Worm (Caenorhabditis elegans) whole organism, L1 larva: ENCODE results near the gene T07F12.2.
A peak's percentile ranks its signal among the peaks of the same experiment; 100 is the strongest.

ENCODE experiments used
- C34B4.2 ChIP-seq: sonication (generic microtip); optimal IDR thresholded peaks from 2 replicates; lab custom pipeline; 2017; ENCODE audit warnings: mild to moderate bottlenecking, missing genetic modification characterization, missing compliant biosample characterization
- Y116A8C.19 ChIP-seq: sonication (generic microtip); optimal IDR thresholded peaks from 2 replicates; lab custom pipeline; 2016; ENCODE audit warnings: missing compliant biosample characterization, missing genetic modification characterization, borderline replicate concordance
- aha-1 ChIP-seq: fragments of 150-350 bp; optimal IDR thresholded peaks from 2 replicates; lab custom pipeline; 2014; ENCODE audit warnings: missing biosample characterization, missing genetic modification characterization
- alr-1 ChIP-seq: fragments of 200-800 bp; sonication (Bioruptor generic); optimal IDR thresholded peaks from 2 replicates; lab custom pipeline; 2018; ENCODE audit warnings: borderline replicate concordance, mild to moderate bottlenecking, missing genetic modification characterization, missing compliant biosample characterization
- ama-1 ChIP-seq: fragments of 150-350 bp; optimal IDR thresholded peaks from 2 replicates; lab custom pipeline; 2014
- blmp-1 ChIP-seq: fragments of 150-350 bp; optimal IDR thresholded peaks from 2 replicates; lab custom pipeline; 2014; ENCODE audit warnings: missing biosample characterization, missing genetic modification characterization
- ceh-82 ChIP-seq, 3 experiments: fragments of 150-350 bp in 1 of 3; sonication (generic microtip) in 2 of 3; optimal IDR thresholded peaks; 2 replicates each; lab custom pipeline; 2014 to 2017; ENCODE audit warnings: missing biosample characterization in 3 of 3, missing genetic modification characterization in 3 of 3
- ces-1 ChIP-seq: fragments of 150-350 bp; optimal IDR thresholded peaks from 2 replicates; lab custom pipeline; 2014; ENCODE audit warnings: missing biosample characterization, missing genetic modification reagents, missing genetic modification characterization
- dsc-1 ChIP-seq: sonication (generic microtip); optimal IDR thresholded peaks from 2 replicates; lab custom pipeline; 2016; ENCODE audit warnings: mild to moderate bottlenecking, missing genetic modification characterization, missing compliant biosample characterization
- efl-3 ChIP-seq: fragments of 200-800 bp; sonication (Bioruptor generic); optimal IDR thresholded peaks from 2 replicates; lab custom pipeline; 2018; ENCODE audit warnings: mild to moderate bottlenecking, missing genetic modification characterization, missing compliant biosample characterization
- egl-13 ChIP-seq: sonication (generic microtip); optimal IDR thresholded peaks from 2 replicates; lab custom pipeline; 2016; ENCODE audit warnings: missing genotype, missing genetic modification reagents, missing genetic modification characterization, missing compliant biosample characterization
- egl-27 ChIP-seq, 2 experiments: fragments of 150-350 bp in 1 of 2; sonication (generic microtip); optimal IDR thresholded peaks; 3 replicates each; lab custom pipeline; 2017 to 2018; ENCODE audit warnings: missing biosample characterization in 2 of 2, missing genetic modification characterization in 2 of 2, missing genetic modification reagents in 2 of 2
- elt-2 ChIP-seq: sonication (generic microtip); optimal IDR thresholded peaks from 2 replicates; lab custom pipeline; 2016; ENCODE audit warnings: missing genetic modification characterization, mild to moderate bottlenecking, inconsistent platforms, missing compliant biosample characterization, missing genetic modification reagents
- elt-3 ChIP-seq, 6 experiments: fragments of 150-350 bp in 1 of 6; sonication (generic microtip); optimal IDR thresholded peaks; 2 replicates each; lab custom pipeline; 2017 to 2018; ENCODE audit warnings: missing biosample characterization in 6 of 6, missing genetic modification characterization in 6 of 6, inconsistent platforms in 1 of 6
- ets-5 ChIP-seq: fragments of 200-800 bp; sonication (Bioruptor generic); IDR thresholded peaks from 2 replicates; pipeline ENCODE4 v1.3.6; 2022; ENCODE audit warnings: missing genetic modification characterization, missing compliant biosample characterization
- fkh-10 ChIP-seq: sonication (generic microtip); optimal IDR thresholded peaks from 2 replicates; lab custom pipeline; 2017; ENCODE audit warnings: missing biosample characterization, missing genetic modification reagents, missing genetic modification characterization
- grh-1 ChIP-seq: fragments of 200-800 bp; sonication (Bioruptor generic); IDR thresholded peaks from 2 replicates; pipeline ENCODE4 v1.3.6; 2022; ENCODE audit warnings: missing genetic modification reagents, missing genetic modification characterization, missing compliant biosample characterization
- hlh-17 ChIP-seq: fragments of 200-800 bp; sonication (Bioruptor generic); optimal IDR thresholded peaks from 2 replicates; lab custom pipeline; 2018; ENCODE audit warnings: missing genetic modification characterization, mild to moderate bottlenecking, missing compliant biosample characterization, moderate library complexity, borderline replicate concordance
- hlh-4 ChIP-seq: sonication (generic microtip); optimal IDR thresholded peaks from 2 replicates; lab custom pipeline; 2016; ENCODE audit warnings: mild to moderate bottlenecking, missing genetic modification characterization, missing compliant biosample characterization
- jun-1 ChIP-seq: fragments of 150-350 bp; optimal IDR thresholded peaks from 2 replicates; lab custom pipeline; 2014; ENCODE audit warnings: missing biosample characterization, missing genetic modification reagents, missing genetic modification characterization
- lin-13 ChIP-seq: fragments of 150-350 bp; optimal IDR thresholded peaks from 2 replicates; lab custom pipeline; 2014; ENCODE audit warnings: missing biosample characterization, missing genetic modification reagents, missing genetic modification characterization
- lin-14 ChIP-seq: fragments of 200-800 bp; sonication (Bioruptor generic); optimal IDR thresholded peaks from 2 replicates; lab custom pipeline; 2018; ENCODE audit warnings: mild to moderate bottlenecking, missing genetic modification characterization, moderate library complexity, missing compliant biosample characterization
- lin-39 ChIP-seq: fragments of 150-350 bp; optimal IDR thresholded peaks from 2 replicates; lab custom pipeline; 2014; ENCODE audit warnings: missing biosample characterization, missing genetic modification reagents, missing genetic modification characterization
- mab-9 ChIP-seq: fragments of 200-800 bp; sonication (Bioruptor generic); IDR thresholded peaks from 2 replicates; pipeline ENCODE4 v1.3.6; 2022; ENCODE audit warnings: missing genetic modification reagents, missing genetic modification characterization, missing compliant biosample characterization
- mef-2 ChIP-seq: fragments of 150-350 bp; optimal IDR thresholded peaks from 2 replicates; lab custom pipeline; 2014; ENCODE audit warnings: missing biosample characterization, missing genetic modification characterization
- mep-1 ChIP-seq: fragments of 150-350 bp; optimal IDR thresholded peaks from 2 replicates; lab custom pipeline; 2014; ENCODE audit warnings: missing biosample characterization, missing genetic modification characterization
- nhr-11 ChIP-seq: fragments of 150-350 bp; optimal IDR thresholded peaks from 2 replicates; lab custom pipeline; 2014; ENCODE audit warnings: missing biosample characterization, missing genetic modification characterization
- nhr-12 ChIP-seq: sonication (generic microtip); optimal IDR thresholded peaks from 2 replicates; lab custom pipeline; 2017; ENCODE audit warnings: missing biosample characterization, missing genetic modification characterization
- nhr-28 ChIP-seq: fragments of 150-350 bp; optimal IDR thresholded peaks from 2 replicates; lab custom pipeline; 2014; ENCODE audit warnings: missing biosample characterization, missing genetic modification characterization
- nhr-47 ChIP-seq: sonication (generic microtip); optimal IDR thresholded peaks from 2 replicates; lab custom pipeline; 2016; ENCODE audit warnings: mild to moderate bottlenecking, missing genetic modification characterization, moderate library complexity, missing compliant biosample characterization
- nhr-84 ChIP-seq: sonication (generic microtip); optimal IDR thresholded peaks from 2 replicates; lab custom pipeline; 2017; ENCODE audit warnings: missing biosample characterization, missing genetic modification characterization
- nhr-85 ChIP-seq: sonication (generic microtip); peaks from one replicate; lab custom pipeline; 2016; ENCODE audit warnings: missing genetic modification characterization, inconsistent platforms, missing compliant biosample characterization
- nhr-90 ChIP-seq: sonication (generic microtip); optimal IDR thresholded peaks from 2 replicates; lab custom pipeline; 2016; ENCODE audit warnings: mild to moderate bottlenecking, missing genetic modification characterization, missing compliant biosample characterization; ENCODE audit not compliant: poor library complexity
- pag-3 ChIP-seq: sonication (generic microtip); optimal IDR thresholded peaks from 2 replicates; lab custom pipeline; 2017; ENCODE audit warnings: missing genetic modification characterization, mild to moderate bottlenecking, missing compliant biosample characterization, antibody characterized with exemption, borderline replicate concordance; ENCODE audit not compliant: insufficient read depth
- pqm-1 ChIP-seq: sonication (generic microtip); optimal IDR thresholded peaks from 3 replicates; lab custom pipeline; 2017; ENCODE audit warnings: missing biosample characterization, missing genetic modification characterization
- skn-1 ChIP-seq: fragments of 150-350 bp; optimal IDR thresholded peaks from 2 replicates; lab custom pipeline; 2014; ENCODE audit warnings: missing biosample characterization, missing genetic modification characterization
- snu-23 ChIP-seq: sonication (generic microtip); optimal IDR thresholded peaks from 2 replicates; lab custom pipeline; 2016; ENCODE audit warnings: missing genetic modification characterization, missing compliant biosample characterization
- sptf-1 ChIP-seq: fragments of 150-350 bp; optimal IDR thresholded peaks from 2 replicates; lab custom pipeline; 2014; ENCODE audit warnings: missing biosample characterization, missing genetic modification characterization
- unc-130 ChIP-seq: fragments of 150-350 bp; optimal IDR thresholded peaks from 2 replicates; lab custom pipeline; 2017; ENCODE audit warnings: missing biosample characterization, missing genetic modification characterization, inconsistent platforms
- unc-30 ChIP-seq: sonication (generic microtip); optimal IDR thresholded peaks from 2 replicates; lab custom pipeline; 2017; ENCODE audit warnings: missing biosample characterization, missing genetic modification characterization
- unc-62 ChIP-seq: fragments of 150-350 bp; optimal IDR thresholded peaks from 2 replicates; lab custom pipeline; 2014; ENCODE audit warnings: missing biosample characterization, missing genetic modification reagents, missing genetic modification characterization
- unc-86 ChIP-seq: sonication (generic microtip); optimal IDR thresholded peaks from 2 replicates; lab custom pipeline; 2016; ENCODE audit warnings: missing genetic modification characterization, missing compliant biosample characterization
- ztf-4 ChIP-seq: fragments of 150-350 bp; optimal IDR thresholded peaks from 2 replicates; lab custom pipeline; 2014; ENCODE audit warnings: missing biosample characterization, missing genetic modification characterization

Gene T07F12.2

ce11 chrX:4875296-4875695 lies 14.7 kb upstream of the T07F12.2 start:
- TF ChIP-seq mab-9 (GFP tag; lab: Robert Waterston, UW), result no peak
- TF ChIP-seq aha-1, result no peak
- peak; percentile 96 for TF ChIP-seq blmp-1 (tag; lab: Kevin White, UChicago)
- TF ChIP-seq egl-27 (tag; optimal IDR thresholded peaks at IDR 0.05; lab: Kevin White, UChicago), result no peak
- no peak for TF ChIP-seq elt-2 (tag; lab: Kevin White, UChicago)
- no peak for TF ChIP-seq lin-14
- no peak for TF ChIP-seq jun-1
- TF ChIP-seq nhr-85, result peak; percentile 12
- TF ChIP-seq nhr-11, result no peak
- TF ChIP-seq nhr-90 (tag; lab: Kevin White, UChicago), result no peak
- no peak for TF ChIP-seq pag-3 (tag; lab: Kevin White, UChicago)
- no peak for TF ChIP-seq hlh-17 (GFP tag; lab: Kevin White, UChicago)

DNA sequence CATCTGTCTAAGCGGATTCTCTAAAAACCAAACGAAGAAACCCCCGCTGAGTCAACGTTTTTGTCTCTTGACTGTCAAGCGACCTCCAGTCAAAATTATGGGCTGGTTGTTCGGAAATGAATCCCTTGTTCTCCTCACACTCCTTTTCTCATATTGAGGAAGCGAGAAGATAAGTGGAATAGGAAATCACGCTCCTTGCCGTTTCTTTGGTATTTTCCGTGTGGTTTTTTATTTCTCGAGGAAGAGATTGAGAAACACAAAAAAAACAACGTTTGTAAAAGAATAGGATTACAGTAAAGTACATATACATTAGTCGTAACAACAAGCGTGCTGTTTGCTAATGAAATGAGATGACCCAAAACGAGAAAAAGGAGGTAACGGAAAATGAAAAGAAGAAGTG lies 13.1 kb upstream of the T07F12.2 start, which contains the start of gene tsp-14:
Gene tsp-14, minus strand, starts transcription at position 62 of the 400 bp plus-strand sequence.
- TF ChIP-seq nhr-47 (tag; lab: Kevin White, UChicago) (no peak), snu-23 (GFP tag; lab: Kevin White, UChicago) (peak; percentile 12), nhr-90 (tag; lab: Kevin White, UChicago) (peak; percentile 8), efl-3 (GFP tag; lab: Kevin White, UChicago) (no peak), lin-14 (peak; percentile 81), blmp-1 (tag; lab: Kevin White, UChicago) (peak; percentile 79), elt-3 (tag; optimal IDR thresholded peaks at IDR 0.05; lab: Kevin White, UChicago) (peak in 1 of 6 experiments; percentile 3), nhr-85 (peak; percentile 88), mep-1 (tag; lab: Kevin White, UChicago) (peak; percentile 36), egl-13 (tag; lab: Kevin White, UChicago) (no peak), ces-1 (no peak), hlh-4 (tag; lab: Kevin White, UChicago) (no peak), unc-30 (no peak)

DNA sequence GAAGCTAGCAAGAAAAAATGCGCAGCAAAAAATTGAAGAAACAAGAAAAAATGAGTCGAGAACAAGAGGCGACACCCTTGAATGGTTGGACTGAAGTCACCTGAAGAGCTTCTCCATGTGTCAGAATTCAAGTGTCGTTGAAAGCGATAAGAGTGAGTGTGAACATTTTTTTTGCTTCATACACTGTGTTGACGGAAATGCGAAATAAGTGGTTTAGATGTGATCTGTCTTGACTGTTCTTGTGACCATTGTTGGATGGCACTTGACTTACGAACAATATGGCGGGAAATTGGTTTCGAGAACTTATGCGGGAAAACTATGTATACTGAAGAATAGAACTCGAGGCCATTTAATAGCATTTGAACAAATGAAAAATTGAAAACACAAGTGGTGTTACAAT lies 10.0 kb upstream of the T07F12.2 start:
- peak; percentile 19 for TF ChIP-seq nhr-85
- no peak for TF ChIP-seq ztf-4 (tag; lab: Kevin White, UChicago)

DNA sequence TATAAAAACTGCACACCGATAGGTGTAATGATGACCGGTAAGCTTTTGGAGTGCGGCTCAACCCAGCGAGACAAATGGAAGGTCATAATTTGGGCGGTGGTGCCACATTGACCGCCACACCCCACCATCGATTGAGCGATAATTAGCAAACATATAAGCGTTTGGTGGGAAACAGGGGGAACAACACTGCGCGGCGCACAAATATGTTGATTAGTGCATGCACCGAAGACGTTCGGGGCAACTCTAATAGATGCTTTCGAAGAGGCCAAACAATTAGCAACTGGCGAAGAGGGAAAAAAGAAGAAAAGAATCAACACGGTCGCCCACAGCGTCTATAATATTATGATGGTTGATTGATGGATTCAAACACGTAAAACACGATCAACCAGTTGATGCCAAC lies 8.7 kb upstream of the T07F12.2 start:
- no peak for TF ChIP-seq egl-27 (tag; optimal IDR thresholded peaks at IDR 0.05; lab: Kevin White, UChicago)
- TF ChIP-seq Y116A8C.19 (tag; lab: Kevin White, UChicago), result no peak
- TF ChIP-seq nhr-47 (tag; lab: Kevin White, UChicago), result no peak
- no peak for TF ChIP-seq alr-1 (tag; lab: Kevin White, UChicago)

DNA sequence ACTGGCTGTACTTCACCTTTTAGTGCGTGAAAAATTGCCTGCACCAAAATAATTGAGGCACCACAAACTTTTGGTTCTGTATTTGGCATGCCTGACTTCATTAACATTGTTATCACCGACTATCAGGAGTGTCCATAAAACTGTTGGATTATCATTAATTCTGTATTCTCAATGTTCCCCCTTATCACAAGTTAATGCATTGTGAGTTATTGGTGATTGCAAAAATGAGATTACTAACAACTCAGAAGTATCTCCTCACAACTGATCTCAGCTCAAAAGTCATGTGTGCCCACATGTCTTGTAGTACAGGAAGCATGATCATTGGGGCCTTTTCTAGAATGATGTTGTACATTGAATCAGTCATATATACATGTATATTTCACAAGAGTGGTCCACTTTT lies 4.4 kb upstream of the T07F12.2 start, which contains the start of gene arrd-23:
Gene arrd-23, plus strand, starts transcription at position 301 of the 400 bp plus-strand sequence.
- TF ChIP-seq unc-130 (tag; lab: Kevin White, UChicago) (no peak), dsc-1 (tag; lab: Kevin White, UChicago) (no peak), nhr-28 (no peak), nhr-11 (no peak), lin-13 (no peak), ztf-4 (tag; lab: Kevin White, UChicago) (no peak), nhr-84 (tag; lab: Kevin White, UChicago) (no peak), unc-86 (no peak)

DNA sequence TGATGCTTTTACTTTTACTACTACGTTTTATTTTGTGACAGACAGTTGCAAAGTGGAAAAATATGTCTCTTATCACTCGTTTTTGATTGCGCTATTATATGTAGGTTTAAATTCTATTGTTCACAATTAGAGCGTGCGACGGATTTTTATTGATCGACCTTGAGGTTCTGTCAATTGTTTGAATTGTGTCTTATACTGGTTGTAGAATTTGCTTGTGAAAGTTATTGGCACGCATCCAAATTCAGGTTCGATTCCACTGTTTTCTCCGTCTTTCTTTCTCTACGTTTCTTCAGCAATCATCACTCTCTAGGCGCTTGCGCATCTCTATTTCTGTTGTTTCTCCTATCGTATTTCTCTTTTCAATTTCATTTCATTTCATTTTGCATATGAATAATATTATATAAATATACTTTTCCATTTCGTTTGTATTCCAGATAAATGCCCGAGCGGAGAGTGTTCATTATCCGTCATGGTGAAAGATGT lies 3.6 kb downstream of the T07F12.2 start, which contains the start of gene T07F12.1:
Gene T07F12.1, plus strand, starts transcription at position 433 of the 483 bp plus-strand sequence.
- TF ChIP-seq ceh-82 (tag; optimal IDR thresholded peaks at IDR 0.05; lab: Kevin White, UChicago) (no peak), nhr-47 (tag; lab: Kevin White, UChicago) (peak; percentile 37), lin-39 (tag; lab: Kevin White, UChicago) (no peak), mep-1 (tag; lab: Kevin White, UChicago) (peak; percentile 58), grh-1 (peak; percentile 75), dsc-1 (tag; lab: Kevin White, UChicago) (no peak), pqm-1 (tag; lab: Kevin White, UChicago) (no peak), fkh-10 (GFP tag; lab: Kevin White, UChicago) (no peak), C34B4.2 (no peak), nhr-12 (tag; lab: Kevin White, UChicago) (no peak), alr-1 (tag; lab: Kevin White, UChicago) (no peak), ets-5 (GFP tag; lab: Robert Waterston, UW) (no peak), skn-1 (no peak), sptf-1 (tag; lab: Kevin White, UChicago) (no peak), ama-1 (lab: Kevin White, UChicago) (no peak), nhr-85 (peak; percentile 97), mef-2 (tag; lab: Kevin White, UChicago) (no peak), unc-62 (GFP tag; lab: Kevin White, UChicago) (no peak)
